Fruit fly (Drosophila melanogaster) whole organism: ENCODE results near the gene TpnC25D.

ENCODE experiments used
- CG8478 ChIP-seq: fragments of >200 bp; optimal IDR thresholded peaks from 2 replicates; lab custom pipeline; 2018; ENCODE audit warnings: inconsistent platforms
- EcR ChIP-seq, 2 experiments: fragments of >200 bp; optimal IDR thresholded peaks; 2 replicates each; lab custom pipeline; 2017; ENCODE audit warnings: missing biosample characterization in 2 of 2, missing genetic modification characterization in 2 of 2, missing genetic modification reagents in 2 of 2
- pan ChIP-seq: fragments of >200 bp; optimal IDR thresholded peaks from 2 replicates; lab custom pipeline; 2017

DNA sequence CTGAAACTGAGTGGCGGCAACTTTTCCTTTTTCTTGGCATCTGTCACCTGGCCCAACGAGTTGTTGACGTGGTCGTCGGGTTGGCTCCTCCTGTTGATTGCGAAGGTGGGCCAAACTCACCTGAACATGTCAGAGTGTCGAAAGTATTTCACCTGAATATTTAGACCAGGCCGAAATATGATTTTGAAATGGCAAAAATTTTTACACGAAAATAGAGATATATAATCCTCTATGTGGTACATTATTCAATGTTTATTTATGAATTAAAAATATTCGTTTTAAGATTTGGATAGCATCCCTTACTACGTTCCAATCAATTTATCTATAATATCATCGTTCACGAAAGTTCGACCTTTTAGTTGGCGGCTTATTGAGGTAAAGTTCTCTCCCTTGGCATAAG, 1.5 kb upstream of the TpnC25D start, which contains the start of gene CG7742:
- TF ChIP-seq EcR (GFP tag; optimal IDR thresholded peaks at IDR 0.05; lab: Kevin White, UChicago) (no peak), CG8478 (lab: Kevin White, UChicago) (no peak), pan (no peak)
